Worm (Caenorhabditis elegans): ENCODE results near the gene F44B9.5.

DNA sequence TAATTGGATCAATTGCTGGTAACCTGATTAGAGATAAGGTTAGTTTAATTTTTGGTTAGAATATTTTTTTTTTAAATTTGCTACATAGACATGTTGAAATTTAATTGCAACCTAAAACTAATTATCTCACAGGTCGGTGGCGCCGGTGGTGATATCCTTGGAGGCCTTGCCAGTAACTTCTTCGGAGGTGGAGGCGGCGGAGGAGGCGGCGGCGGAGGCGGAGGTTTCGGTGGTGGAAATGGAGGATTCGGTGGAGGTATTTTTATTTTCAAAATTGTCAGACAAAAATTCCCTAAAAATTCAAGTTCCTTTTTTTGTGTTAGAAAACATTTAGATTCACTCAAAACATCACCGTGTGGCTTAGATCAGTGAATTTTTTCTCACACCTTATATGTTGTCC is 35.1 kb downstream of the F44B9.5 start:
- TF ChIP-seq dve-1 (tag; optimal IDR thresholded peaks at IDR 0.05) (no peak), ama-1 (optimal IDR thresholded peaks at IDR 0.05) (no peak), pros-1 (tag; optimal IDR thresholded peaks at IDR 0.05) (no peak), tbx-2 (tag; optimal IDR thresholded peaks at IDR 0.05) (no peak), fkh-10 (GFP tag; optimal IDR thresholded peaks at IDR 0.05) (no peak), F13H6.1 (tag; optimal IDR thresholded peaks at IDR 0.05) (no peak), npax-4 (tag; optimal IDR thresholded peaks at IDR 0.05) (no peak), unc-86 (tag; optimal IDR thresholded peaks at IDR 0.05) (no peak), K02D7.2 (tag; optimal IDR thresholded peaks at IDR 0.05) (no peak), pha-2 (tag; optimal IDR thresholded peaks at IDR 0.05) (no peak), hlh-13 (GFP tag; optimal IDR thresholded peaks at IDR 0.05) (no peak), nhr-11 (tag; optimal IDR thresholded peaks at IDR 0.05) (no peak), unc-55 (GFP tag; optimal IDR thresholded peaks at IDR 0.05) (no peak), syd-9 (tag; optimal IDR thresholded peaks at IDR 0.05) (no peak)
